Worm (Caenorhabditis elegans): ENCODE data around the gene rsp-8.

Gene rsp-8

DNA sequence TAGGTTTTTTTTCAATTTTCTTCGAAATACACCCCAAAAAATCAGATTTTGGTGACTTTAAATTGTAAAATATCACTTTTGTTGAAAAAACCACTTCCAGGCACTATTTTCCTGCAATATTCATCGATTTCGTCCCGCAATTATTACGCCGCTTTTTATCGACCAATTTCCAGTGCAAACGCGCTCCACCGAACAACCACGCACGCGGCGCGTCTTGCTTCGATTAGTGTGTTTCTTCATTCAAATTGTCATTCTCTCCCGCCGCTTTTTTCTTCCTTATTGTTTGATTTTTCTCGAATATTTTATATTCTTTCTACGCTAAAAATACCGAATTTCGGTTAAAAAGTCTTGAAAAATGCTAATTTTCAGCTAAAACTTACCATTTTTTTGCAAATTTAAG, 564 bp upstream of the rsp-8 start (continued):
- peak; percentile 52 to 93 for TF ChIP-seq mdl-1 (tag; optimal IDR thresholded peaks at IDR 0.05)
- TF ChIP-seq lsy-2 (tag; optimal IDR thresholded peaks at IDR 0.05), result peak in 1 of 2 experiments; percentile 87
- TF ChIP-seq rbr-2 (tag; optimal IDR thresholded peaks at IDR 0.05), result peak; percentile 69
- peak; percentile 86 for TF ChIP-seq mes-2 (tag; optimal IDR thresholded peaks at IDR 0.05; ENCODE audit: poor library complexity, severe bottlenecking)
- TF ChIP-seq daf-12 (tag; optimal IDR thresholded peaks at IDR 0.05), result no peak
- TF ChIP-seq arid-1 (GFP tag; conservative IDR thresholded peaks at IDR 0.05), result 0 out of 2 replicates have a peak, but pooled peaks have one; percentile 42
- peak; percentile 31; the same call in 1 of the 2 replicates for TF ChIP-seq vab-7 (GFP tag; IDR thresholded peaks at IDR 0.05)
- TF ChIP-seq F10B5.3 (tag; optimal IDR thresholded peaks at IDR 0.05), result no peak
- no peak for TF ChIP-seq F44E2.7 (GFP tag; IDR thresholded peaks at IDR 0.05)
- peak; percentile 64 for TF ChIP-seq dpl-1 (GFP tag; optimal IDR thresholded peaks at IDR 0.05)

DNA sequence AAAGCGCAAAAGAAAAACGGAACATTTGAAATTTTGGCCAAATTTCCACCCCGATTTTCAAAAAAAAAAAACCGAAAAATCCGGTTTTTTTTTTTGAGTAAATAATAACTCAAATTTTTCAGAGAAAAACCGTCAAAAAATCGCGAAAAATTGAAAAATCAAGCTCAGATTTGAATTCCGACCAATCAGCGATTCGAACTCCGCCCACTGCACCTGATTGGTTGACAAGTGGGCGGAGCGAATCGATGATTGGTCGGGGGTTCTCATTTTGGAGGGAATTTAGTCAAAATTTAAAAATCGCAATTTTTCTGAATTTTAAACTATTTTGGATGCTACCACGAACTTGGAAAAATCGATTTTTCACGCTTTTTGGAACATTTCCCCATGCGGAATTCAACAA, 2.8 kb downstream of the rsp-8 start:
- TF ChIP-seq snpc-4 (tag; optimal IDR thresholded peaks at IDR 0.05) (no peak), snpc-1.2 (GFP tag; IDR thresholded peaks at IDR 0.05) (no peak), nhr-25 (tag; optimal IDR thresholded peaks at IDR 0.05; ENCODE audit: borderline replicate concordance, insufficient read depth) (no peak), T26A8.4 (GFP tag; IDR thresholded peaks at IDR 0.05) (no peak), unc-130 (GFP tag; optimal IDR thresholded peaks at IDR 0.05) (no peak), mdl-1 (tag; optimal IDR thresholded peaks at IDR 0.05) (no peak), mxl-3 (GFP tag; optimal IDR thresholded peaks at IDR 0.05) (no peak), rbr-2 (tag; optimal IDR thresholded peaks at IDR 0.05) (no peak), nhr-48 (tag; optimal IDR thresholded peaks at IDR 0.05) (no peak), set-16 (GFP tag; IDR thresholded peaks at IDR 0.05) (no peak), egl-27 (tag; optimal IDR thresholded peaks at IDR 0.05) (no peak), nhr-77 (tag; optimal IDR thresholded peaks at IDR 0.05) (no peak), ceh-32 (tag; optimal IDR thresholded peaks at IDR 0.05; ENCODE audit: poor library complexity) (no peak), D1046.2 (GFP tag; IDR thresholded peaks at IDR 0.05) (no peak), madf-5 (GFP tag; IDR thresholded peaks at IDR 0.05) (no peak), php-3 (GFP tag; IDR thresholded peaks at IDR 0.05) (no peak), aha-1 (tag) (no peak)

DNA sequence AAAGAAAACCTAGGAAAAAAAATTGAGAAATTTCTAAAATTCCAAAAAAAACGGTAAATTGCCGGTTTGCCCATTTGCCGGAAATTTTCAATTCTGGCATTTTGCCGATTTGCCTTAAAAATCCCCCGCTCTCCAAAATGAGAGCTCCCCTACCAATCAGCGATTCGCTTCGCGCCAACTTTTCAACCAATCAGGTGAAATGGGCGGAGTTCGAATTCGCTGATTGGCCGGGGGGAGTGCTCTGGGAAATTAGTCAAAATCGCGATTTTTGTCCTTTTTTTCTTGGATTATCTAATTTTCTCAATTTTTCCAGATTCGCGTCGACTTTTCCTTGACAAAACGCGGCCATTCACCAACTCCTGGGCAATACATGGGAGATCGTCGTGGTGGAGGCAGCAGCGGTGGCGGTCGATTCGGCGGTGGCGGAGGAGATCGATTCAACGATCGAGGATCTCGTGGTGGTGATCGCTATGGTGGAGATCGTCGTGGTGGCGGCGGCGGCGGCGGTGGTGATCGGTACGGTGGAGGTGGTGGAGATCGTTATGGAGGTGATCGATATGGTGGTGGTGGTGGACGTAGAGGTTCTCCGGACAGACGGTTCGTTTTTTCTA, 3.5 kb downstream of the rsp-8 start:
- TF ChIP-seq snpc-1.2 (GFP tag; IDR thresholded peaks at IDR 0.05) (peak; percentile 7; the same call in 1 of the 2 replicates), dmd-8 (GFP tag; IDR thresholded peaks at IDR 0.05) (no peak), gei-8 (GFP tag; optimal IDR thresholded peaks at IDR 0.05) (peak; percentile 13), aha-1 (tag) (peak; percentile 24), ces-1 (GFP tag; optimal IDR thresholded peaks at IDR 0.05) (no peak), F49E8.2 (tag; optimal IDR thresholded peaks at IDR 0.05; ENCODE audit: borderline replicate concordance) (no peak), jun-1 (tag; optimal IDR thresholded peaks at IDR 0.05) (no peak), set-16 (GFP tag; IDR thresholded peaks at IDR 0.05) (peak; percentile 91)

DNA sequence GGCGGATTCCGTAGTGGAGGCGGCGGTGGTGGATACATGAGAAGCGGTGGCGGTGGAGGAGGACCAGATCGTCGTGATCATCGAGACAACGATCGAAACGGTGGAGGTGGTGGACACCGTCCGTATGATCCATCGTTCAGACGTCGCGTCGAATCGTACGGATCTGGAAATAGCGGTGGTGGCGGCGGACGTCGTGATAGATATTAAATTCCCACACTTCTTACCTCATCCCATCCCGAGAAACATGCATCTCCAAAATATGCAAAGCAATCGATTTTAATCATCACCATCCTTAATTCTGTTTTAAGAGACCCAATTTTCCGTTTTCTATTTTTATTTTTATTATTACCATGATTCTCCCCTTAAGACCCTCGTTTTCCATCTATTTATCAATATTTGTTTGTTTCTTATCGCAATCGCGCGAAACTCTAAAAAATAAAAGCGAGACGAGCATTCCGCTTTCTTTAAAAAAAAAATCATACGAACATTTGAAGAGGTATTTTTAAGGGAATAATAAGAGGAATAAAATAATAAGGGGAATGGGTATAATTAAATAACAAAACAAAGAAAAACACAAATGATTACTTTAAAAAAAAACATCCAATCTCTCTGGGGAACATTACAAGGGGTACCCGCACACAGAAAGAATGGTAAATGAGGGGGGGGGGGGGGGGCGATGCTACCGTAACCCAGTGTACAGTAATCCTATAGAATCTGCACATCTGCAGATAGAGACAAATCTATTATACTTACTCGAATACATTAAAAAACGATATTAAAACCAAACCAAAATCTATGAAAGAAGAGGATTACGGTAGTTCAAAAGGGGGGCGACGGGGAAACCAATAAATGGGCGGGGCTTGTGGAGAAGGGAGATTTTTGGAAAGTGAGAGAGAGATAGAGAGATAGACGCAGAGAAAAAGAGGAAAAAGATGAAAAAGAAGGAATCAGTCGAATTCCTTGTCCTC, 4.6 kb downstream of the rsp-8 start:
- TF ChIP-seq jun-1 (tag; optimal IDR thresholded peaks at IDR 0.05) (no peak), rbr-2 (tag; optimal IDR thresholded peaks at IDR 0.05) (no peak), nhr-11 (tag; optimal IDR thresholded peaks at IDR 0.05) (no peak), duxl-1 (tag; optimal IDR thresholded peaks at IDR 0.05; ENCODE audit: poor library complexity) (no peak), ceh-62 (tag; optimal IDR thresholded peaks at IDR 0.05) (no peak), nhr-28 (tag; optimal IDR thresholded peaks at IDR 0.05) (no peak), Y5F2A.4 (GFP tag; optimal IDR thresholded peaks at IDR 0.05) (no peak), zip-2 (tag; optimal IDR thresholded peaks at IDR 0.05) (no peak), T26A8.4 (GFP tag; IDR thresholded peaks at IDR 0.05) (peak; percentile 57; the same call in 1 of the 2 replicates), D1046.2 (GFP tag; IDR thresholded peaks at IDR 0.05) (0 out of 2 replicates have a peak, but pooled peaks have one; percentile 17), vab-7 (GFP tag; IDR thresholded peaks at IDR 0.05) (0 out of 2 replicates have a peak, but pooled peaks have one; percentile 7), ces-1 (GFP tag; optimal IDR thresholded peaks at IDR 0.05) (no peak), egl-27 (tag; optimal IDR thresholded peaks at IDR 0.05) (no peak), hif-1 (tag; optimal IDR thresholded peaks at IDR 0.05) (peak in 1 of 2 experiments; percentile 30), zag-1 (tag; optimal IDR thresholded peaks at IDR 0.05) (no peak), F49E8.2 (tag; optimal IDR thresholded peaks at IDR 0.05; ENCODE audit: borderline replicate concordance) (no peak), Y105C5A.15 (GFP tag; IDR thresholded peaks at IDR 0.05) (0 out of 2 replicates have a peak, but pooled peaks have one; percentile 6), spr-3 (GFP tag; optimal IDR thresholded peaks at IDR 0.05) (peak; percentile 42), lsy-2 (tag; optimal IDR thresholded peaks at IDR 0.05) (peak; percentile 7 to 14), ama-1 (optimal IDR thresholded peaks at IDR 0.05) (peak; percentile 61)

Data from whole organism, L4 larva.